Worm (Caenorhabditis elegans) whole organism, L1 larva: Measurements from ENCODE around the gene clpp-1.
A peak's percentile ranks its signal among the peaks of the same experiment; 100 is the strongest.

Experiments
- alr-1 ChIP-seq: fragments of 200-800 bp; sonication (Bioruptor generic); optimal IDR thresholded peaks from 2 replicates; lab custom pipeline; 2018; ENCODE audit warnings: borderline replicate concordance, mild to moderate bottlenecking, missing genetic modification characterization, missing compliant biosample characterization
- aly-2 ChIP-seq: fragments of 150-350 bp; optimal IDR thresholded peaks from 2 replicates; lab custom pipeline; 2014; ENCODE audit warnings: missing biosample characterization, missing genetic modification characterization
- isw-1 ChIP-seq: fragments of 200-800 bp; sonication (Bioruptor generic); IDR thresholded peaks from 2 replicates; pipeline ENCODE4 v1.3.6; 2022; ENCODE audit warnings: missing genetic modification characterization, missing compliant biosample characterization
- snpc-4 ChIP-seq: fragments of 150-350 bp; optimal IDR thresholded peaks from 2 replicates; lab custom pipeline; 2014; ENCODE audit warnings: missing biosample characterization, missing genetic modification characterization

- TF ChIP-seq alr-1 (no peak), aly-2 (tag; lab: Kevin White, UChicago) (no peak), isw-1 (GFP tag; lab: Robert Waterston, UW) (0 out of 2 replicates have a peak, but pooled peaks have one; percentile 8), snpc-4 (tag; lab: Kevin White, UChicago) (no peak)
Measured at ce11 chrII:10350487-10350886, 47.8 kb upstream of the clpp-1 start, which contains the start of gene C07E3.9.
